Worm (Caenorhabditis elegans): Measurements from ENCODE around the gene sta-2.

DNA sequence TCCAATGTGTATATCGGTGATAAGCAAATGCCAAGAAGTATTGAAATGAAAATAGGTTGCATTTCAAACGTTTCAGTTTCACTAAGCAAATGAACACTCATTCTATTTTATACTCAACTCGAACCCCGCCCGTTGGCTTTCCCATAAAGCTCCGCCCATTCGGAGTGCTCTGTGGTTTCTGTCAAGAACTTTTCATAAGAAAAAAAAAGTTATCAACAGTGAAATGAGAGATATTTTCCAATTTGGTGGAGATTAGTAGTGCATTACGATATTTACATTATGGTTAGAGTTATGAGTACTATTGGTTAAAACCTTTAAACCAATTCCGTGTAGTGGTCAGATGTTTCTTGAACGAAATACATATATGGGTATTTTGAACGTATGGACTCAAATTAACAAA is 9.3 kb downstream of the sta-2 start, which contains the start of gene F58E6.4:
- no peak for TF ChIP-seq flt-1 (GFP tag; IDR thresholded peaks at IDR 0.05)
- TF ChIP-seq med-1 (GFP tag; optimal IDR thresholded peaks at IDR 0.05; ENCODE audit: insufficient read depth), result no peak

Measured in whole organism, midembryonic.